Fruit fly (Drosophila melanogaster): ENCODE results near the gene Mhcl.
A peak's percentile ranks its signal among the peaks of the same experiment; 100 is the strongest.

Gene Mhcl

dm6 chr3R:16146632-16147453, 48.3 kb upstream of the Mhcl start, which contains the start of the genes Mic26-27 and CG5916 (continued):
- TF ChIP-seq Rfx (GFP tag; IDR thresholded peaks at IDR 0.05) (peak; percentile 92), Vsx1 (GFP tag; optimal IDR thresholded peaks at IDR 0.05) (no peak), dimm (GFP tag; IDR thresholded peaks at IDR 0.05) (no peak), Scr (GFP tag; IDR thresholded peaks at IDR 0.05; ENCODE audit: partially characterized antibody) (peak; percentile 99), CG31441 (GFP tag; IDR thresholded peaks at IDR 0.05) (peak; percentile 79), unpg (GFP tag; optimal IDR thresholded peaks at IDR 0.05) (peak; percentile 60), CG10543 (GFP tag; optimal IDR thresholded peaks at IDR 0.05) (peak; percentile 69), CG10959 (GFP tag; IDR thresholded peaks at IDR 0.05) (peak; percentile 92), kay (GFP tag; optimal IDR thresholded peaks at IDR 0.05) (peak; percentile 91), Xbp1 (GFP tag; optimal IDR thresholded peaks at IDR 0.05) (peak; percentile 91), Ets97D (GFP tag; optimal IDR thresholded peaks at IDR 0.05) (peak; percentile 89), lola (GFP tag; optimal IDR thresholded peaks at IDR 0.05) (peak in 1 of 3 experiments; percentile 95), B-H2 (GFP tag; optimal IDR thresholded peaks at IDR 0.05) (no peak), br (optimal IDR thresholded peaks at IDR 0.05) (no peak), tin (GFP tag; optimal IDR thresholded peaks at IDR 0.05) (peak; percentile 83), CG3995 (GFP tag; optimal IDR thresholded peaks at IDR 0.05) (peak; percentile 96), ems (GFP tag; optimal IDR thresholded peaks at IDR 0.05) (peak; percentile 56), MBD-R2 (GFP tag; IDR thresholded peaks at IDR 0.05) (peak; percentile 76), CG17361 (GFP tag; IDR thresholded peaks at IDR 0.05) (no peak; the same call in 1 of the 3 replicates), CG9932 (GFP tag; IDR thresholded peaks at IDR 0.05) (peak; percentile 90), run (tag; optimal IDR thresholded peaks at IDR 0.05) (no peak), CG5953 (GFP tag; IDR thresholded peaks at IDR 0.05) (peak; percentile 76), CG11085 (GFP tag; IDR thresholded peaks at IDR 0.05) (0 out of 2 replicates have a peak, but pooled peaks have one; percentile 14), repo (GFP tag; optimal IDR thresholded peaks at IDR 0.05) (peak; percentile 69), row (GFP tag; IDR thresholded peaks at IDR 0.05) (peak; percentile 87), CG11560 (tag; IDR thresholded peaks at IDR 0.05) (peak; percentile 51; the same call in 2 of the 3 replicates), CG30020 (tag; optimal IDR thresholded peaks at IDR 0.05) (peak; percentile 80), zfh1 (GFP tag; IDR thresholded peaks at IDR 0.05) (peak; percentile 76; the same call in 2 of the 3 replicates), Ptx1 (GFP tag; IDR thresholded peaks at IDR 0.05) (peak; percentile 90), Deaf1 (tag; optimal IDR thresholded peaks at IDR 0.05) (peak; percentile 16), pros (GFP tag; optimal IDR thresholded peaks at IDR 0.05) (no peak), Lhr (GFP tag; optimal IDR thresholded peaks at IDR 0.05) (peak; percentile 76), Dfd (GFP tag; optimal IDR thresholded peaks at IDR 0.05) (no peak), NC2α (GFP tag; optimal IDR thresholded peaks at IDR 0.05) (peak; percentile 26), CG3726 (GFP tag; IDR thresholded peaks at IDR 0.05) (no peak), Spps (tag; optimal IDR thresholded peaks at IDR 0.05) (no peak), vfl (GFP tag; optimal IDR thresholded peaks at IDR 0.05) (peak; percentile 64), Max (GFP tag; optimal IDR thresholded peaks at IDR 0.05) (peak; percentile 88), Asciz (GFP tag; optimal IDR thresholded peaks at IDR 0.05) (no peak), bsh (GFP tag; optimal IDR thresholded peaks at IDR 0.05) (peak in 1 of 2 experiments; percentile 65), corto (GFP tag; optimal IDR thresholded peaks at IDR 0.05) (peak; percentile 57), Nf-YA (GFP tag; IDR thresholded peaks at IDR 0.05) (no peak), dan (GFP tag; IDR thresholded peaks at IDR 0.05) (peak; percentile 62; the same call in 1 of the 2 replicates), Gug (GFP tag; IDR thresholded peaks at IDR 0.05) (peak; percentile 73), CG2120 (GFP tag; optimal IDR thresholded peaks at IDR 0.05) (peak; percentile 89), klu (GFP tag; IDR thresholded peaks at IDR 0.05) (peak; percentile 88), CG32772 (GFP tag; IDR thresholded peaks at IDR 0.05) (peak; percentile 88), Aef1 (GFP tag; IDR thresholded peaks at IDR 0.05) (peak; percentile 88), az2 (GFP tag; optimal IDR thresholded peaks at IDR 0.05) (peak; percentile 58), CG6683 (GFP tag; optimal IDR thresholded peaks at IDR 0.05) (no peak)
